Worm (Caenorhabditis elegans) whole organism, L4/young adult: ENCODE measurements around the gene F52E1.14.
A peak's percentile ranks its signal among the peaks of the same experiment; 100 is the strongest.
"Not testable (repeated sequence)": the region's sequence is repeated elsewhere in the genome, so short reads cannot be mapped to it uniquely, and the experiment has no call there.

ENCODE experiments used
- W03F9.2 ChIP-seq: fragments of 150-350 bp; optimal IDR thresholded peaks from 2 replicates; lab custom pipeline; 2014; ENCODE audit warnings: missing biosample characterization, missing genetic modification characterization
- dao-5 ChIP-seq: sonication (generic microtip); optimal IDR thresholded peaks from 2 replicates; lab custom pipeline; 2016; ENCODE audit warnings: missing genotype, missing genetic modification characterization, moderate library complexity, missing compliant biosample characterization
- him-1 ChIP-seq: sonication (generic microtip); optimal IDR thresholded peaks from 2 replicates; lab custom pipeline; 2016; ENCODE audit warnings: missing genotype, missing genetic modification reagents, missing genetic modification characterization, missing compliant biosample characterization

The F52E1.14 gene

DNA sequence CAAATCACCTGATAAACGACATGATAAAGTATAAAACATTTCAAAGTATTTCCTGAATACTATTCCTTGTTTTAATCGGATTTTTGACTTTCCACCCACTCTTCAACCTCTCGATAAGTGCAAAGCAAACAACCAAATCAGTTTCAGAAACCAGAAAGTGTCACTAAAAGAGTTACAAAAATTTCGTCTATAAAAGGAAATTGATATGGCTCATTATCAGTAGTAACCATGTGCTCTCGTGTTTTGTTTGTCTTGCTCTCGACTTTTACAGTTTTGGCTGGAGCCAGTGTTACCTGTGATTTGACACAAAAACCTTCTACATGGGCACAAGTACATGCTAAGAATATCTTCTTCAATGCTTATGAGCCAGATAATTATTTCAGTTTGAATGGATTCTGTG lies at the start of gene F52E1.14:
TSS of gene F52E1.14 (plus strand) at position 207 of the 400 bp plus-strand sequence.
- TF ChIP-seq him-1 (no peak), dao-5 (tag; lab: Kevin White, UChicago) (no peak), W03F9.2 (tag; lab: Kevin White, UChicago) (no peak)

DNA sequence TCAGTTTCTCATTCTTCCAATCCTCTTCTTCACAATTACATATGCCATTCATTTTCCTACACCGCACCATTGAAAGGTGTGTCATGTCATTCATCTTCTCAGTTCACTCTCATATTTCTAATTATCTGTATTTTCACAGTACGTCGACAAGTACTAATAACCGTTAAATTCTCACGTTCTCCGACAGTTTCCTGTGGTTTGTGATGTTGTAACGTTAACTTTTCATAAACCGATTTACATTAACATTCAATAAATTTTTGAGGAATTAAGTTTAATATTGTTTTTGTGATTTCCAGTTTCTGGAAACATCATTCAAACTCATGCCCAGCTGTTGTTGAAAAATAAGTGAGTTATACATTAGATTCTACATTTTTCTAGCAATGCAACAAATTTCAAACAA lies 49.4 kb upstream of the F52E1.14 start, which contains the start of gene tmd-2:
TSS of gene tmd-2 (plus strand) at position 301 of the 400 bp plus-strand sequence.
- TF ChIP-seq W03F9.2 (tag; lab: Kevin White, UChicago) (no peak), him-1 (no peak), dao-5 (tag; lab: Kevin White, UChicago) (no peak)

DNA sequence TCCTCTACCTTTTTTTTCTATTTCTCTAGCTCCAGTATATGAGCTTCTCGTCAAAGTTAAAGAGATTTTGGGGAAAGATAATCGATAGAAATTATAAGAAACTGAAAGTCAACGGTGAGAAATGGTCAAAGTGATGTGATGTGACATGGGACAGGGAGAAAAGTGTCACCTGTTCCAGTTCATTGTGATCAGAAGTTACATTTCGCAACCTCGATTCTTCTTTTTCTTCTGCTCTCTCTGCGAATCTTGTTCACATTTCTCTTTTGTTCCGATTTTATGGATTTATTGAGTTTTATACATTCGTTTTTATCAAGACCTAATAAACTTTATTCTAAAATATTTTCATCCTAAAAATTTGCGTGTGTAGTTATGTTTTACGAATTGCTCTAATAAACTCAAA lies 48.1 kb upstream of the F52E1.14 start:
- no peak for TF ChIP-seq him-1
- TF ChIP-seq dao-5 (tag; lab: Kevin White, UChicago): no peak
- TF ChIP-seq W03F9.2 (tag; lab: Kevin White, UChicago): no peak

ce11 chrV:8340924-8341323 lies 42.8 kb upstream of the F52E1.14 start, which contains the start of gene C08D8.7:
C08D8.7 (plus strand) TSS chrV:8341224.
- not testable (repeated sequence) for TF ChIP-seq him-1; W03F9.2 (tag; lab: Kevin White, UChicago); dao-5 (tag; lab: Kevin White, UChicago)

DNA sequence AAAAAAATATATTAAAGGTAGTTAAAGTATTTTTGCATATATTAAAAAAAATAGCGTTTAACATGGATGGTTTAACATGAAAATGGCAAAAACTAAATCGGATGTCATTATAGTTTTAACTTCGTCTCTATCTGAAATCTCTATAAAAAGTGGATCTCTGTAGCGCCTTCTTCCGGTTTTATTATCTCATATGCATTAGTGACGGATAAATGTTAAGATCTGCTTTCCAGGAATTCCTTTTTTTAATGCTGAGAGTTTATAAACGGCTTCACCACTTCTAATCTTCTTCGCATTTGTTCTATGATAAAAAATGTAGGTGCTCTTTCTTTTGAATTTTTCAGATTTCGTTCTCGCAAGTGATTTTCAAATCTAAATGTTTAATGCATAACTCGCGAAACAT lies 41.3 kb upstream of the F52E1.14 start:
- TF ChIP-seq dao-5 (tag; lab: Kevin White, UChicago) (no peak), W03F9.2 (tag; lab: Kevin White, UChicago) (no peak), him-1 (no peak)

DNA sequence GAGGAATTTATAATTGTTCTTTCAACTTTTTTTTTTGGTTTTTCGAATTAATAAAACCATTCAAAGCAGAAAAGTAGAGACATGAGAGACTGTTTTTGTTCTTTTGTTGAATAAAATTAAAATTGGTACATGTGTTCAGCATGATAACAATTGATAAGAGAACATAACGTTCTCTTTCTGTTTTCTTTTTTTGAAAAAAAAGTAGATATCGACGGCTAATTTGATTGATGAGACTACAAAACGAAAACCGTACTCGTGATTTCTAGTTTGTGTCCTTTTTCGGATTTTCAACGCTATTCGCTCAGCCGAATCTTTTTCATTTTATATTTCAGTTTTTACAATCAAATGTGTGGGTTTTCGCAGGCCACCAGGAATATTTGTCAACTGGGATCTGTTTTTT lies 38.3 kb upstream of the F52E1.14 start, which contains the start of gene C08D8.1:
TSS of gene C08D8.1 (plus strand) at position 324 of the 400 bp plus-strand sequence.
- no peak for TF ChIP-seq W03F9.2 (tag; lab: Kevin White, UChicago)
- no peak for TF ChIP-seq dao-5 (tag; lab: Kevin White, UChicago)
- no peak for TF ChIP-seq him-1

ce11 chrV:8348959-8349389 lies 34.7 kb upstream of the F52E1.14 start:
- TF ChIP-seq W03F9.2 (tag; lab: Kevin White, UChicago) (peak; percentile 67), dao-5 (tag; lab: Kevin White, UChicago) (no peak), him-1 (peak; percentile 50)

DNA sequence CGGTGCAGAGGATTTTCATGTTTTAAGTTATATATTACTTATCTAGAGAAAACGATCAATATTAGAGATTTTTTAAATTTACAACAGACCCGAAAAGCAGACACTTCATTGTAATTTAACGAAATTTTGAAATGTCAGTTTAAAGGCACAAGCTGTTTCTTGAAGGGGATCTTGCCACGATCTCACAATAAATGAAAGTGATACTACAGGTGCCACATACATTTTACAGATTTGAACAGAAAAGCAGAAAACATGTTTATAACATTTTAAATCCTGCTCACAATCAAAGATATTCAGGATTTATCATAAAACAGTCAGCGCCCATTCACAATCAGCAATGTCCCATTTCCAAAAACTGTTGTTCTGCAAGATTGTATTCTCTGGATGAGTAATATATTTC lies 33.8 kb upstream of the F52E1.14 start:
- TF ChIP-seq him-1: no peak
- no peak for TF ChIP-seq dao-5 (tag; lab: Kevin White, UChicago)

- TF ChIP-seq W03F9.2 (tag; lab: Kevin White, UChicago) (no peak), him-1 (no peak), dao-5 (tag; lab: Kevin White, UChicago) (no peak)
Observed at ce11 chrV:8351371-8351770, 32.4 kb upstream of the F52E1.14 start, which contains the start of gene srsx-22. srsx-22 (plus strand) TSS chrV:8351671.

DNA sequence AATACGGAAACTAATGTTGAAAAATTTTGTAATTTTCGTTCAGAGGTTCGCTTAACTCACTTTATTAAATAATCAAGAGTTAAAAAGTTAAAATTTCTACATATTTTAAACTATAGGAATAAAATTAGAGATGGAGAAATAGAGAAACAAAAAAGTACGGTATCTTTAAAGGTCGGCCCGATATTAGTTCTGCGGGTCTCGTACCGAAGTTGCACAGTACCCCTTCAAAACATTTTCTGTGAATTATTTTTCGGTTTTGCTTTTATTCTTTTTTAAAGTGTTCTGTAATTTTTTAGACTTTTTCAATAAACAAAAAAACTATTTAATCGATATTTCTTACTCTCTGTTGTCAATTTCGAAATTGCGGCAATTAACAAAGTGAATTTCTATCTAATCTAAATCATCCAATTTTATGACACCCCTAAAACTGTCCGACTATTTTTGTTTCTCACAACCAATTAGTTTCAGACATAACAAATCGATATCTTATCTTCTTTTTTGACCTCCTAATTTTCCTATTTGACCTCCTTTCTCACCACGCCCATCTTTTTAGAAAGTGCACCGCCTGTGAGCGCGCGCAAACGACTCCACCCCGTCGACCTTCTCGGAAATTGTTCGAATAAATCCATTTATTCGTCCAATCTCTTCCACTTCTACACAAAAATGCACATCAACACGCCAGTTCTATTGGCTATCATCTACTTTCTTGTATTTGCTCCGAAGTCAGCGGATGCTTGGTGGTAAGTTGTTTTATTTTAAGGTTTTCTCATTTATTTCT lies 28.1 kb upstream of the F52E1.14 start, which contains the start of gene mom-2:
TSS of gene mom-2 (plus strand) at position 554 of the 778 bp plus-strand sequence.
- no peak for TF ChIP-seq W03F9.2 (tag; lab: Kevin White, UChicago)
- TF ChIP-seq dao-5 (tag; lab: Kevin White, UChicago): no peak
- no peak for TF ChIP-seq him-1

ce11 chrV:8357756-8358155 lies 26.0 kb upstream of the F52E1.14 start:
- no peak for TF ChIP-seq him-1
- no peak for TF ChIP-seq dao-5 (tag; lab: Kevin White, UChicago)
- no peak for TF ChIP-seq W03F9.2 (tag; lab: Kevin White, UChicago)

DNA sequence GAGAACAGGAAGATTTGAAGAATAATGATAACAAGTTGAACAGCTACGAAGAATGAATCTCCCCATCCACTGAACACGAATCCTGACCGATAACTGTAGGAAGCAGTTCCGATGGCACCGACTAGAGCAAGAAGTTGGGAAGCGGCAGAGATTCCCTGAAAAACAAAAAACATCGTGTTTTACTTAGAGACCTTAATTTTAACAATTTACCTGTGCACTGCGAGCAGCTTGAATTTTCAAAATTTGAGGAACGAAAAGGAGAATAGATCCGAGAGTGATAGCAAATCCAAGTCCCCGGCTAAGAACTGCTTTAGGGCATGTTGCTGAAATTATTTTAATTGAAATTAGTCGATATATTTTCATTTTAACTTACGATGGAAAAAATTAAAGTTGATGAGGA lies 25.0 kb upstream of the F52E1.14 start:
- no peak for TF ChIP-seq W03F9.2 (tag; lab: Kevin White, UChicago)
- TF ChIP-seq him-1: no peak
- TF ChIP-seq dao-5 (tag; lab: Kevin White, UChicago): no peak

- peak; percentile 83 for TF ChIP-seq W03F9.2 (tag; lab: Kevin White, UChicago)
- no peak for TF ChIP-seq dao-5 (tag; lab: Kevin White, UChicago)
- TF ChIP-seq him-1: no peak
Observed at ce11 chrV:8359113-8359564, 24.6 kb upstream of the F52E1.14 start, which contains the start of gene mpdu-1. mpdu-1 (minus strand) TSS chrV:8359163.

DNA sequence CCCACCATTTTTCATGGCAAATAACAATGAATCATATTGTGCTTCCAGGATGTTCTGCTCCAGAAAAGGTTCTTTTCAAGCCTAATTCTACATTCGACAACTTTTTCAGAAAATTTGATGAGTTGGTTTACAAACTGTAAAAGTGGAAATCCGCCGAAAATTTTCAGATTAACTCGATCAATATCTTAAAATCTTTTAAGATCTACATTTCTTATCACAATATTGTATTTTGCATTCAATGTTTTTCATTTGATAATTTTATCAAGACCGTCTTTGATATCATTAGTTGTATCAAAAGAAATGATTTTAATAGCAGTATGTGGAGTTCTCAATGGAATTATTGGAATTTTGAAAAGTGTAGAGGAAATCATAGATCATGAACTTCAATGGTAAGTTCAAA lies 23.9 kb upstream of the F52E1.14 start, which contains the start of gene F38E1.6:
TSS of gene F38E1.6 (plus strand) at position 301 of the 400 bp plus-strand sequence.
- no peak for TF ChIP-seq dao-5 (tag; lab: Kevin White, UChicago)
- TF ChIP-seq him-1: no peak
- no peak for TF ChIP-seq W03F9.2 (tag; lab: Kevin White, UChicago)
